Fruit fly (Drosophila melanogaster) whole organism, embryonic: ENCODE data around the gene CG7695.

Experiments used
- Abd-B ChIP-seq: fragments of 200-800 bp; sonication (Bioruptor generic); optimal IDR thresholded peaks from 2 replicates; lab custom pipeline; 2018; ENCODE audit warnings: missing biosample characterization, mild to moderate bottlenecking, missing genetic modification characterization, moderate library complexity
- CG1024 ChIP-seq: fragments of 200-800 bp; sonication (Bioruptor generic); IDR thresholded peaks from 2 replicates; pipeline ENCODE4 v1.3.6; 2022; ENCODE audit warnings: missing biosample characterization, missing genetic modification characterization
- CG10267 ChIP-seq: fragments of 200-800 bp; sonication (Bioruptor generic); optimal IDR thresholded peaks from 2 replicates; lab custom pipeline; 2018; ENCODE audit warnings: missing biosample characterization, mild to moderate bottlenecking, missing genetic modification characterization, moderate library complexity
- CG10462 ChIP-seq: fragments of 200-800 bp; sonication (Bioruptor generic); optimal IDR thresholded peaks from 2 replicates; lab custom pipeline; 2016; ENCODE audit warnings: missing biosample characterization, missing genetic modification characterization
- CG11247 ChIP-seq: fragments of 200-800 bp; sonication (Bioruptor generic); IDR thresholded peaks from 2 replicates; pipeline ENCODE4 v1.3.6; 2022; ENCODE audit warnings: missing biosample characterization, missing genetic modification characterization
- CG12219 ChIP-seq: fragments of 200-800 bp; sonication (Bioruptor generic); optimal IDR thresholded peaks from 3 replicates; lab custom pipeline; 2018; ENCODE audit warnings: missing biosample characterization, mild to moderate bottlenecking, missing genetic modification characterization
- CG14014 ChIP-seq: fragments of 200-800 bp; sonication (Bioruptor generic); IDR thresholded peaks from 2 replicates; pipeline ENCODE4 v1.3.6; 2022; ENCODE audit warnings: missing biosample characterization, missing genetic modification characterization
- CG14860 ChIP-seq: fragments of 200-800 bp; sonication (Bioruptor generic); IDR thresholded peaks from 3 replicates; pipeline ENCODE4 v1.3.6; 2022; ENCODE audit warnings: missing biosample characterization, missing genetic modification characterization; ENCODE audit not compliant: partially characterized antibody
- CG16813 ChIP-seq: fragments of 200-800 bp; sonication (Bioruptor generic); IDR thresholded peaks from 3 replicates; pipeline ENCODE4 v1.3.6; 2022; ENCODE audit warnings: missing biosample characterization, missing genetic modification characterization; ENCODE audit not compliant: partially characterized antibody
- CG17568 ChIP-seq: fragments of 200-800 bp; sonication (Bioruptor generic); optimal IDR thresholded peaks from 2 replicates; lab custom pipeline; 2018; ENCODE audit warnings: missing biosample characterization, mild to moderate bottlenecking, missing genetic modification characterization, moderate library complexity
- CG2129 ChIP-seq: fragments of 200-800 bp; sonication (Bioruptor generic); IDR thresholded peaks from 2 replicates; pipeline ENCODE4 v1.3.6; 2022; ENCODE audit warnings: missing biosample characterization, missing genetic modification characterization; ENCODE audit not compliant: partially characterized antibody
- CG2875 ChIP-seq: fragments of 200-800 bp; sonication (Bioruptor generic); optimal IDR thresholded peaks from 2 replicates; lab custom pipeline; 2017; ENCODE audit warnings: missing biosample characterization, mild to moderate bottlenecking, missing genetic modification characterization, missing genetic modification reagents
- CG2889 ChIP-seq: fragments of 200-800 bp; sonication (Bioruptor generic); IDR thresholded peaks from 3 replicates; pipeline ENCODE4 v1.3.6; 2022; ENCODE audit warnings: missing biosample characterization, missing genetic modification characterization
- CG3163 ChIP-seq: fragments of 200-800 bp; sonication (Bioruptor generic); optimal IDR thresholded peaks from 3 replicates; lab custom pipeline; 2016; ENCODE audit warnings: missing biosample characterization, missing genetic modification characterization
- CG3838 ChIP-seq: fragments of 200-800 bp; sonication (Bioruptor generic); optimal IDR thresholded peaks from 3 replicates; lab custom pipeline; 2016; ENCODE audit warnings: missing biosample characterization, missing genetic modification characterization
- CG6683 ChIP-seq: fragments of 200-800 bp; sonication (Bioruptor generic); optimal IDR thresholded peaks from 2 replicates; lab custom pipeline; 2017; ENCODE audit warnings: missing biosample characterization, mild to moderate bottlenecking, missing genetic modification characterization, missing genetic modification reagents
- CG6765 ChIP-seq: fragments of 200-800 bp; sonication (Bioruptor generic); optimal IDR thresholded peaks from 3 replicates; lab custom pipeline; 2017; ENCODE audit warnings: missing biosample characterization, mild to moderate bottlenecking, missing genetic modification characterization
- CG6854 ChIP-seq: fragments of 200-800 bp; sonication (Bioruptor generic); optimal IDR thresholded peaks from 3 replicates; lab custom pipeline; 2017; ENCODE audit warnings: missing biosample characterization, mild to moderate bottlenecking, missing genetic modification characterization
- CG8388 ChIP-seq: fragments of 200-800 bp; sonication (Bioruptor generic); optimal IDR thresholded peaks from 2 replicates; lab custom pipeline; 2019; ENCODE audit warnings: missing biosample characterization, mild to moderate bottlenecking, missing genetic modification characterization, moderate library complexity
- D19B ChIP-seq: fragments of 200-800 bp; sonication (Bioruptor generic); optimal IDR thresholded peaks from 2 replicates; lab custom pipeline; 2017; ENCODE audit warnings: missing biosample characterization, mild to moderate bottlenecking, missing genetic modification characterization
- Dp ChIP-seq: fragments of 200-800 bp; sonication (Bioruptor generic); optimal IDR thresholded peaks from 2 replicates; lab custom pipeline; 2018; ENCODE audit warnings: missing biosample characterization, mild to moderate bottlenecking, missing genetic modification characterization, moderate library complexity
- HLH4C ChIP-seq: fragments of 200-800 bp; sonication (Bioruptor generic); IDR thresholded peaks from 3 replicates; pipeline ENCODE4 v1.3.6; 2022; ENCODE audit warnings: missing biosample characterization, missing genetic modification characterization; ENCODE audit not compliant: partially characterized antibody
- Kr ChIP-seq: fragments of 200-800 bp; sonication (Bioruptor generic); optimal IDR thresholded peaks from 2 replicates; lab custom pipeline; 2017; ENCODE audit warnings: missing biosample characterization, mild to moderate bottlenecking, missing genetic modification characterization
- Lpt ChIP-seq: fragments of >200 bp; optimal IDR thresholded peaks from 2 replicates; lab custom pipeline; 2018; ENCODE audit warnings: missing biosample characterization, missing genetic modification characterization
- Neu2 ChIP-seq: fragments of 200-800 bp; sonication (Bioruptor generic); optimal IDR thresholded peaks from 3 replicates; lab custom pipeline; 2016; ENCODE audit warnings: missing biosample characterization, missing genetic modification characterization, borderline replicate concordance
- Oaz ChIP-seq: fragments of 200-800 bp; sonication (Bioruptor generic); IDR thresholded peaks from 2 replicates; pipeline ENCODE4 v1.3.6; 2022; ENCODE audit warnings: missing biosample characterization, missing genetic modification characterization
- Side ChIP-seq: fragments of 200-800 bp; sonication (Bioruptor generic); optimal IDR thresholded peaks from 2 replicates; lab custom pipeline; 2016; ENCODE audit warnings: missing biosample characterization, missing genetic modification characterization
- Sin3A ChIP-seq: fragments of >200 bp; optimal IDR thresholded peaks from 2 replicates; lab custom pipeline; 2018
- Sry-β ChIP-seq: fragments of 200-800 bp; sonication (Bioruptor generic); optimal IDR thresholded peaks from 2 replicates; lab custom pipeline; 2018; ENCODE audit warnings: missing biosample characterization, mild to moderate bottlenecking, missing genetic modification characterization, moderate library complexity
- al ChIP-seq: fragments of 200-800 bp; sonication (Bioruptor generic); IDR thresholded peaks from 2 replicates; pipeline ENCODE4 v1.3.6; 2022; ENCODE audit warnings: missing biosample characterization, missing genetic modification characterization
- cg ChIP-seq: fragments of 200-800 bp; sonication (Bioruptor generic); optimal IDR thresholded peaks from 3 replicates; lab custom pipeline; 2019; ENCODE audit warnings: missing biosample characterization, mild to moderate bottlenecking, missing genetic modification characterization, moderate library complexity
- cwo ChIP-seq: fragments of 200-800 bp; sonication (Bioruptor generic); optimal IDR thresholded peaks from 3 replicates; lab custom pipeline; 2017; ENCODE audit warnings: missing biosample characterization, missing genetic modification characterization, mild to moderate bottlenecking, moderate library complexity, missing genetic modification reagents
- da ChIP-seq: fragments of 200-800 bp; sonication (Bioruptor generic); optimal IDR thresholded peaks from 2 replicates; lab custom pipeline; 2016; ENCODE audit warnings: missing biosample characterization, missing genetic modification characterization
- dmrt11E ChIP-seq: fragments of 200-800 bp; sonication (Bioruptor generic); optimal IDR thresholded peaks from 3 replicates; lab custom pipeline; 2018; ENCODE audit warnings: missing biosample characterization, mild to moderate bottlenecking, missing genetic modification characterization, moderate library complexity
- dpn ChIP-seq, 2 experiments: fragments of 200-800 bp; sonication (Bioruptor generic); optimal IDR thresholded peaks; 3 replicates each; lab custom pipeline; 2016; ENCODE audit warnings: missing biosample characterization in 2 of 2, missing genetic modification characterization in 2 of 2
- esg ChIP-seq: fragments of 200-800 bp; sonication (Bioruptor generic); conservative IDR thresholded peaks from 2 replicates; pipeline ENCODE4 v1.3.6; 2022; ENCODE audit warnings: missing biosample characterization, missing genetic modification characterization
- fu2 ChIP-seq: fragments of 200-800 bp; sonication (Bioruptor generic); optimal IDR thresholded peaks from 2 replicates; lab custom pipeline; 2016; ENCODE audit warnings: missing biosample characterization, missing genetic modification characterization
- lab ChIP-seq: fragments of 200-800 bp; sonication (Bioruptor generic); optimal IDR thresholded peaks from 3 replicates; lab custom pipeline; 2017; ENCODE audit warnings: missing biosample characterization, missing genetic modification characterization, mild to moderate bottlenecking, moderate library complexity, missing genetic modification reagents
- nerfin-1 ChIP-seq: fragments of 200-800 bp; sonication (Bioruptor generic); optimal IDR thresholded peaks from 3 replicates; lab custom pipeline; 2019; ENCODE audit warnings: missing biosample characterization, mild to moderate bottlenecking, missing genetic modification characterization, moderate library complexity
- nerfin-2 ChIP-seq: fragments of 200-800 bp; sonication (Bioruptor generic); IDR thresholded peaks from 2 replicates; pipeline ENCODE4 v1.3.6; 2022; ENCODE audit warnings: missing biosample characterization, missing genetic modification characterization; ENCODE audit not compliant: partially characterized antibody
- org-1 ChIP-seq: fragments of 200-800 bp; sonication (Bioruptor generic); optimal IDR thresholded peaks from 2 replicates; lab custom pipeline; 2017; ENCODE audit warnings: missing biosample characterization, missing genetic modification characterization
- pfk ChIP-seq: fragments of 200-800 bp; sonication (Bioruptor generic); optimal IDR thresholded peaks from 2 replicates; lab custom pipeline; 2018; ENCODE audit warnings: missing biosample characterization, mild to moderate bottlenecking, missing genetic modification characterization, moderate library complexity
- pnt ChIP-seq: fragments of 200-800 bp; sonication (Bioruptor generic); optimal IDR thresholded peaks from 3 replicates; lab custom pipeline; 2016; ENCODE audit warnings: missing biosample characterization, missing genetic modification characterization
- pros ChIP-seq: fragments of 200-800 bp; sonication (Bioruptor generic); optimal IDR thresholded peaks from 3 replicates; lab custom pipeline; 2019; ENCODE audit warnings: missing biosample characterization, mild to moderate bottlenecking, missing genetic modification characterization, moderate library complexity
- pzg ChIP-seq: fragments of 200-800 bp; sonication (Bioruptor generic); optimal IDR thresholded peaks from 3 replicates; lab custom pipeline; 2018; ENCODE audit warnings: missing biosample characterization, mild to moderate bottlenecking, missing genetic modification characterization, moderate library complexity
- scrt ChIP-seq: fragments of 200-800 bp; sonication (Bioruptor generic); optimal IDR thresholded peaks from 2 replicates; lab custom pipeline; 2018; ENCODE audit warnings: missing biosample characterization, mild to moderate bottlenecking, missing genetic modification characterization, moderate library complexity
- vfl ChIP-seq: fragments of 200-800 bp; sonication (Bioruptor generic); optimal IDR thresholded peaks from 2 replicates; lab custom pipeline; 2016; ENCODE audit warnings: missing biosample characterization, missing genetic modification characterization
- vnd ChIP-seq: fragments of 200-800 bp; sonication (Bioruptor generic); IDR thresholded peaks from 3 replicates; pipeline ENCODE4 v1.3.6; 2022; ENCODE audit warnings: missing biosample characterization, missing genetic modification characterization; ENCODE audit not compliant: partially characterized antibody
- zen2 ChIP-seq: fragments of 200-800 bp; sonication (Bioruptor generic); IDR thresholded peaks from 3 replicates; pipeline ENCODE4 v1.3.6; 2022; ENCODE audit warnings: missing biosample characterization, missing genetic modification characterization; ENCODE audit not compliant: partially characterized antibody

CG7695 gene

dm6 chr3R:18573699-18574259, 43.5 kb downstream of the CG7695 start (continued):
- TF ChIP-seq vnd (GFP tag; lab: Robert Waterston, UW): no peak
- TF ChIP-seq Side: peak; percentile 92
- peak; percentile 94 for TF ChIP-seq dmrt11E (tag; lab: Kevin White, UChicago)
- peak; percentile 93 to 96 for TF ChIP-seq dpn (GFP tag; optimal IDR thresholded peaks at IDR 0.05; lab: Kevin White, UChicago)
- TF ChIP-seq CG17568: peak; percentile 92
- peak; percentile 32 for TF ChIP-seq Sry-β (GFP tag; lab: Kevin White, UChicago)
- TF ChIP-seq CG2875 (GFP tag; lab: Kevin White, UChicago): peak; percentile 91
- TF ChIP-seq al: peak; percentile 85
- TF ChIP-seq Neu2 (GFP tag; lab: Kevin White, UChicago): peak; percentile 70
- peak; percentile 95 for TF ChIP-seq CG12219 (GFP tag; lab: Kevin White, UChicago)
- TF ChIP-seq pros (GFP tag; lab: Kevin White, UChicago): no peak
- TF ChIP-seq cwo: peak; percentile 92
- TF ChIP-seq CG3163 (GFP tag; lab: Kevin White, UChicago): peak; percentile 84
- TF ChIP-seq CG14014 (GFP tag; lab: Robert Waterston, UW): peak; percentile 93
- TF ChIP-seq CG10462: peak; percentile 93
- peak; percentile 84 for TF ChIP-seq D19B (GFP tag; lab: Kevin White, UChicago)
- no peak for TF ChIP-seq nerfin-2 (GFP tag; lab: Robert Waterston, UW)
- peak; percentile 91 for TF ChIP-seq esg (GFP tag; lab: Robert Waterston, UW)
- TF ChIP-seq vfl (GFP tag; lab: Kevin White, UChicago): peak; percentile 75
- peak; percentile 51; the same call in 1 of the 2 replicates for TF ChIP-seq CG1024 (GFP tag; lab: Robert Waterston, UW)
- peak; percentile 94 for TF ChIP-seq org-1 (GFP tag; lab: Kevin White, UChicago)
- TF ChIP-seq pzg (GFP tag; lab: Kevin White, UChicago): no peak
- peak; percentile 85 for TF ChIP-seq Oaz
- peak; percentile 88 for TF ChIP-seq CG6683 (GFP tag; lab: Kevin White, UChicago)
- peak; percentile 95 for TF ChIP-seq fu2 (GFP tag; lab: Kevin White, UChicago)
- TF ChIP-seq CG6765 (GFP tag; lab: Kevin White, UChicago): peak; percentile 90
- peak; percentile 86 for TF ChIP-seq pfk (GFP tag; lab: Kevin White, UChicago)
- peak; percentile 88 for TF ChIP-seq Abd-B (GFP tag; lab: Kevin White, UChicago)
- peak; percentile 86 for TF ChIP-seq CG3838 (GFP tag; lab: Kevin White, UChicago)
- TF ChIP-seq CG6854 (GFP tag; lab: Kevin White, UChicago): peak; percentile 90
- peak; percentile 93 for TF ChIP-seq lab
- no peak for TF ChIP-seq HLH4C
- TF ChIP-seq CG10267: peak; percentile 88
- TF ChIP-seq CG8388 (GFP tag; lab: Kevin White, UChicago): peak; percentile 93
- TF ChIP-seq scrt: peak; percentile 78
- TF ChIP-seq zen2 (GFP tag; lab: Robert Waterston, UW): no peak
- TF ChIP-seq Sin3A (lab: Kevin White, UChicago): no peak
- no peak for TF ChIP-seq Kr (GFP tag; lab: Kevin White, UChicago)
- no peak for TF ChIP-seq CG16813 (GFP tag; lab: Robert Waterston, UW)
- TF ChIP-seq CG2889: peak; percentile 78; the same call in 1 of the 3 replicates
- TF ChIP-seq nerfin-1: peak; percentile 85
- no peak for TF ChIP-seq CG2129 (GFP tag; lab: Robert Waterston, UW)
- TF ChIP-seq da (GFP tag; lab: Kevin White, UChicago): peak; percentile 79
- TF ChIP-seq pnt: peak; percentile 83
- no peak for TF ChIP-seq Lpt
- TF ChIP-seq CG14860 (GFP tag; lab: Robert Waterston, UW): no peak
- TF ChIP-seq Dp: no peak
- TF ChIP-seq CG11247 (GFP tag; lab: Robert Waterston, UW): peak; percentile 80
- TF ChIP-seq cg (GFP tag; lab: Kevin White, UChicago): peak; percentile 75
